Worm (Caenorhabditis elegans): Measurements from ENCODE around the gene swt-6.

swt-6 gene

DNA sequence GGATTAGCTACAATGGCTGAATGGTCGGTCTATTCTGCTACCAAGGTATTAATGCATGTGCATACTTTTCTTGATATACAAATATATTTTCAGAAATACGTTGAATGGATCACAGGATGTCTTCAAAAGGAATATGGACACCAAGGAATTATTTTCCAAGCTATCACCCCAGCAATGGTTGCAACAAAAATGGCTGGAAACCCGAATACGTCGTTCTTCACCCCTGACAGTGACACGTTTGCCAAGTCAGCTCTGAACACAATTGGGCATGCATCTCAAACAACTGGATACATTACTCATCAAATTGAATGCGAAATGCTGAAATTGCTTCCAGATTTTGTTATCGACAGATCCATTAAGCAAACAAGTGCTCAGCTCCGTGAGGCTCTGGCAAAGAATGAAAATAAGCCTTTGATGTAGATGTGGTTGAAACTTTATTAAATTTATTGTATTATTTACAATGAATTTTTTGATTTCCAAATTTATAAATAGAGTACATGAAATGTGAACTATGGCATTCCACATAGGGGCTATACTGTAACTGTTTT lies 46.5 kb upstream of the swt-6 start (continued):
- peak; percentile 90 for TF ChIP-seq atf-7 (tag; optimal IDR thresholded peaks at IDR 0.05)
- TF ChIP-seq attf-6 (GFP tag; IDR thresholded peaks at IDR 0.05) = peak; percentile 71
- TF ChIP-seq snpc-1.3 (tag; optimal IDR thresholded peaks at IDR 0.05; ENCODE audit: insufficient read depth) = no peak
- no peak for TF ChIP-seq egrh-3 (GFP tag; IDR thresholded peaks at IDR 0.05)
- TF ChIP-seq dox-1 (GFP tag; IDR thresholded peaks at IDR 0.05) = peak; percentile 79
- no peak for TF ChIP-seq ceh-58 (GFP tag; IDR thresholded peaks at IDR 0.05)
- TF ChIP-seq lsl-1 (GFP tag; optimal IDR thresholded peaks at IDR 0.05) = no peak
- TF ChIP-seq Y95B8A.8 (GFP tag; IDR thresholded peaks at IDR 0.05) = peak; percentile 88
- TF ChIP-seq ZK185.1 (tag; optimal IDR thresholded peaks at IDR 0.05; ENCODE audit: poor library complexity, severe bottlenecking) = peak; percentile 78
- 0 out of 2 replicates have a peak, but pooled peaks have one; percentile 6 for TF ChIP-seq ztf-25 (GFP tag; IDR thresholded peaks at IDR 0.05)
- TF ChIP-seq nhr-90 (tag; optimal IDR thresholded peaks at IDR 0.05) = peak; percentile 94
- no peak for TF ChIP-seq ceh-79 (tag; optimal IDR thresholded peaks at IDR 0.05)
- peak; percentile 19; the same call in 1 of the 2 replicates for TF ChIP-seq rcor-1 (GFP tag; IDR thresholded peaks at IDR 0.05)
- TF ChIP-seq lsy-27 (tag; optimal IDR thresholded peaks at IDR 0.05; ENCODE audit: borderline replicate concordance, insufficient read depth) = no peak
- TF ChIP-seq rpc-1 (optimal IDR thresholded peaks at IDR 0.05) = no peak
- no peak for TF ChIP-seq rpc-1 (tag; optimal IDR thresholded peaks at IDR 0.05)
- TF ChIP-seq F57A8.1 (GFP tag; optimal IDR thresholded peaks at IDR 0.05) = no peak
- TF ChIP-seq lir-1 (GFP tag; conservative IDR thresholded peaks at IDR 0.05) = peak; percentile 73
- peak; percentile 22; the same call in 1 of the 2 replicates for TF ChIP-seq sea-2 (GFP tag; IDR thresholded peaks at IDR 0.05)
- 0 out of 2 replicates have a peak, but pooled peaks have one; percentile 16 for TF ChIP-seq attf-3 (GFP tag; conservative IDR thresholded peaks at IDR 0.05)
- TF ChIP-seq hmg-20 (GFP tag; IDR thresholded peaks at IDR 0.05) = peak; percentile 62; the same call in 1 of the 2 replicates
- TF ChIP-seq pbrm-1 (GFP tag; IDR thresholded peaks at IDR 0.05) = peak; percentile 61; the same call in 1 of the 2 replicates
- TF ChIP-seq B0019.2 (GFP tag; conservative IDR thresholded peaks at IDR 0.05) = no peak; the same call in 1 of the 2 replicates
- TF ChIP-seq ceh-91 (GFP tag; IDR thresholded peaks at IDR 0.05) = no peak
- TF ChIP-seq bed-2 (GFP tag; IDR thresholded peaks at IDR 0.05) = no peak
- peak; percentile 47 for TF ChIP-seq nhr-80 (tag; optimal IDR thresholded peaks at IDR 0.05)
- TF ChIP-seq chd-7 (tag; optimal IDR thresholded peaks at IDR 0.05) = peak; percentile 92
- TF ChIP-seq fkh-3 (tag; optimal IDR thresholded peaks at IDR 0.05) = no peak
- no peak; the same call in 1 of the 2 replicates for TF ChIP-seq D2030.7 (GFP tag; IDR thresholded peaks at IDR 0.05)
- no peak; the same call in 1 of the 2 replicates for TF ChIP-seq Y53F4B.3 (GFP tag; IDR thresholded peaks at IDR 0.05)
- TF ChIP-seq unc-62 (GFP tag; optimal IDR thresholded peaks at IDR 0.05) = no peak
- TF ChIP-seq ekl-4 (GFP tag; IDR thresholded peaks at IDR 0.05) = peak; percentile 68
- TF ChIP-seq ama-1 (optimal IDR thresholded peaks at IDR 0.05) = peak; percentile 91
- TF ChIP-seq ama-1 (GFP tag; optimal IDR thresholded peaks at IDR 0.05) = no peak
- TF ChIP-seq F33H1.4 (GFP tag; IDR thresholded peaks at IDR 0.05) = no peak; the same call in none of the 2 replicates
- TF ChIP-seq C17E4.6 (GFP tag; IDR thresholded peaks at IDR 0.05) = 0 out of 2 replicates have a peak, but pooled peaks have one; percentile 34
- TF ChIP-seq ztf-22 (GFP tag; optimal IDR thresholded peaks at IDR 0.05) = peak; percentile 76
- TF ChIP-seq dpff-1 (tag; optimal IDR thresholded peaks at IDR 0.05) = no peak
- TF ChIP-seq tlf-1 (GFP tag; optimal IDR thresholded peaks at IDR 0.05) = peak; percentile 91
- TF ChIP-seq ceh-27 (GFP tag; optimal IDR thresholded peaks at IDR 0.05) = peak; percentile 41
- peak; percentile 98 for TF ChIP-seq repo-1 (tag; optimal IDR thresholded peaks at IDR 0.05)
- peak; percentile 63 for TF ChIP-seq lin-54 (GFP tag; optimal IDR thresholded peaks at IDR 0.05)
- TF ChIP-seq him-1 (tag; optimal IDR thresholded peaks at IDR 0.05) = no peak
- no peak for TF ChIP-seq F23B12.7 (tag; optimal IDR thresholded peaks at IDR 0.05; ENCODE audit: insufficient read depth)
- no peak for TF ChIP-seq nhr-179 (tag; optimal IDR thresholded peaks at IDR 0.05)
- TF ChIP-seq F39B2.1 (GFP tag; IDR thresholded peaks at IDR 0.05) = no peak
- peak; percentile 84 for TF ChIP-seq let-526 (GFP tag; IDR thresholded peaks at IDR 0.05)
- 0 out of 2 replicates have a peak, but pooled peaks have one; percentile 75 for TF ChIP-seq ztf-28 (GFP tag; IDR thresholded peaks at IDR 0.05)

Measured in whole organism, young adult.